Worm (Caenorhabditis elegans): ENCODE results near the gene mrp-1.

Gene mrp-1

DNA sequence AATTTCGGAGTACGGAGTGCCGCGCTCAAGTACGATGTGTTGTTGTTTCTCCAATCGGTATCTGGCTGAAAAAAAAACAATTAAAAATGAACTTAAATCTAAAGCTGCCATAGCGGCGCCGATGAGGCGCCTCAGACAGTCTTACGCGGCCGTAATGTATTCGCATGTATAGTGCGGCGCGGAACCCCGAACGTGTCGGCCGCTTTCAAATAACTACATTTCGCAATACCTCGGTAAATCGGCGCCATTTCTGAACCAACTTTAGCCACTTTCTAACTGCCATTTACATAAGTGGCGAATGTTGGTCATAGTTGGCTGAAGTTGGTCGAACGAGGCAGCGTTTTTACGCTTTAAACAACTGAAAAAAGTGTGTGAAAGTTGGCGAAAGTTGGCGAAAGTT lies 25.1 kb upstream of the mrp-1 start:
- peak; percentile 58 for TF ChIP-seq snpc-4 (tag; optimal IDR thresholded peaks at IDR 0.05)
- TF ChIP-seq ets-5 (GFP tag; IDR thresholded peaks at IDR 0.05), result no peak

DNA sequence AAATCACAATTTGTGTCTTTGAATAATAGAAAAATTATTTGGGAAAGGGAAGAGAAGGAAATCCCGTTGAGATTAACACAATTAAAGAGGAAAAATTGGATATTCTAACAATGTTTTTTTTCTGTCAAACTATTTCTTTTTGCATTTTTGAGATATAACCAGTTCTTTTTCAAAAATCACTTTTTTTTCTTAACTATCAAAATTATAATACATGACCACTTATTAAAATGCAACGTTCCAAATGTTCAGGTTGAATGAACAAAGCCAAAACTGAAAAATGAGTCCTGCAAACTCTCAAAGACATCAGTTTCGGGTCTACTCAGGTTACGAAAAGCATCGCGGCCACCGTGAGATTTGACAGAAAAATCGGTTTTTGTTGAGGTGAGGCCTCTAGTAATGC lies 21.9 kb upstream of the mrp-1 start:
- TF ChIP-seq nhr-237 (tag; optimal IDR thresholded peaks at IDR 0.05) (no peak), aly-2 (tag; optimal IDR thresholded peaks at IDR 0.05) (no peak), hlh-17 (GFP tag; optimal IDR thresholded peaks at IDR 0.05; ENCODE audit: borderline replicate concordance) (no peak), nhr-85 (tag) (no peak), egl-27 (tag; optimal IDR thresholded peaks at IDR 0.05) (no peak), ceh-90 (tag; optimal IDR thresholded peaks at IDR 0.05) (no peak), ces-1 (GFP tag; optimal IDR thresholded peaks at IDR 0.05) (no peak), lin-39 (tag; optimal IDR thresholded peaks at IDR 0.05) (no peak), nhr-71 (tag; optimal IDR thresholded peaks at IDR 0.05) (no peak), sptf-1 (tag; optimal IDR thresholded peaks at IDR 0.05) (no peak), Y116A8C.19 (tag; optimal IDR thresholded peaks at IDR 0.05; ENCODE audit: borderline replicate concordance) (no peak), efl-3 (GFP tag; optimal IDR thresholded peaks at IDR 0.05) (no peak)

DNA sequence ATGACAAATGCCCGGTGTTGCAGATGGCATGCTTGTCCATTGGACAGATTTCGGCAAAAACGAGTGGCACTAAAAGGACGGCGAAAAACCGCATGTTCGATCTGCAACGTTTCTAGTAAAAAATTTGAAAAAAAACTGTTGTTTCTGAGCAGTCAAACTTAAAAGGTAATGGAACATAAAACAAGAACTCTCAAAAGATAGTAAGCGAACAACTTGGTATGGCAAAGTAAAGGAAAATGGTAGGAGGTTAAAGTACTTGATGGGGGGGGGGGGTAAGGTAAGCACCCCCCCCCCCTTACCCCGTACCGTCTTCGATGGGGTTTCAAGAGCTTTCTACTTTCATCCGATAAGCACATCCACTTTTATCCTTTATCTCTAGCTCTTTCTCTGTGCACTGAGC lies 20.7 kb upstream of the mrp-1 start, which contains the start of gene F13C5.5:
F13C5.5 (minus strand) TSS at position 101 of the 400 bp plus-strand sequence.
- TF ChIP-seq nhr-77 (tag; optimal IDR thresholded peaks at IDR 0.05), result peak; percentile 1
- TF ChIP-seq pax-3 (tag; optimal IDR thresholded peaks at IDR 0.05), result no peak

DNA sequence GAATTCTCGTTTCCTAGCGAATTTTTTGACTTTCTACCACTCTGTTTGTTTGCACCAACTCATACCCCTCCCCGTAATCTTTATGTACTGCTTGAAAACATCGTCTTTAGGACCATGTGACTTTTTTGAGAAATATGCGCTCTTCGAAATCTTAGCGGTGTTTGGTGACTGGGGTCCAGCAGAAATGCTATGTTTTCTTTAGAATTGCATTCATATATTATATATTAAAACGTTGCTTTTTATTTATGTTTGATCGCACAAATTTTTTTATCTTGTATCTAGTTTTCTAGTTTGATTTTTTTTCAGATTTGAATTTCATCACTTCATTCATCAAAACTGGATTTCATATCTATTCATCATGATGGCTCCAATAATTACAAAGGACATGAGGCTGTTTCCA lies 14.2 kb upstream of the mrp-1 start, which contains the start of gene F13C5.1:
F13C5.1 (plus strand) TSS at position 301 of the 400 bp plus-strand sequence.
- TF ChIP-seq mep-1 (tag; optimal IDR thresholded peaks at IDR 0.05), result peak; percentile 19
- no peak for TF ChIP-seq lir-3 (tag; optimal IDR thresholded peaks at IDR 0.05; ENCODE audit: poor library complexity)
- no peak for TF ChIP-seq nhr-85 (tag)
- TF ChIP-seq ztf-11 (tag; optimal IDR thresholded peaks at IDR 0.05), result no peak
- no peak for TF ChIP-seq fos-1 (tag; optimal IDR thresholded peaks at IDR 0.05)
- TF ChIP-seq nhr-90 (tag; optimal IDR thresholded peaks at IDR 0.05; ENCODE audit: poor library complexity), result no peak
- TF ChIP-seq hlh-17 (GFP tag; optimal IDR thresholded peaks at IDR 0.05; ENCODE audit: borderline replicate concordance), result no peak
- no peak for TF ChIP-seq unc-86 (tag; optimal IDR thresholded peaks at IDR 0.05)

DNA sequence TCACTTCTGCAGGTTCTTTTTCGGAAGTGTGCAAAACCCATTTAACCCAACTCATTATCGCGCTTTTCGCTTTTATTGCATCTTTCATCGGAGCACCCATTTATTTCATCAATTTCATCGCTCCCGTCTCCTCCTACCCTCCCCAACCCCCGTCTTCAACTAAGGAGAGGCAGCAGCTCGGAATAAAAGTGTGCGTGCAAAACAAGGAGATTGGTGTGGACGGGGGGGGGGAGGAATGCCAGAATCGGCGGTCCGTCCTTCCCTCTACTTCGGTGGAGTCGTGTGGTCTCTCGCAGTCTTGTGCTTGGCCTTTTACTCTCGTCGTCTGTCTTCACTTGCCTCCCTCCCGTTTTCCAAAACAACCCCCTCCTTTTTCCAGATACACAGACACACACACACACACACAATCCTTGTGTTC lies 13.7 kb upstream of the mrp-1 start:
- TF ChIP-seq Y116A8C.19 (tag; optimal IDR thresholded peaks at IDR 0.05; ENCODE audit: borderline replicate concordance), result no peak
- TF ChIP-seq vab-15 (tag; optimal IDR thresholded peaks at IDR 0.05), result no peak
- 0 out of 2 replicates have a peak, but pooled peaks have one; percentile 19 for TF ChIP-seq mab-9 (GFP tag; IDR thresholded peaks at IDR 0.05)
- TF ChIP-seq nhr-77 (tag; optimal IDR thresholded peaks at IDR 0.05), result no peak
- TF ChIP-seq mef-2 (tag; optimal IDR thresholded peaks at IDR 0.05), result no peak
- peak; percentile 27 for TF ChIP-seq egl-13 (tag; optimal IDR thresholded peaks at IDR 0.05)
- no peak for TF ChIP-seq nhr-90 (tag; optimal IDR thresholded peaks at IDR 0.05; ENCODE audit: poor library complexity)
- TF ChIP-seq xbp-1 (tag; optimal IDR thresholded peaks at IDR 0.05), result no peak
- no peak for TF ChIP-seq ama-1 (optimal IDR thresholded peaks at IDR 0.05)
- TF ChIP-seq nhr-11 (tag; optimal IDR thresholded peaks at IDR 0.05), result no peak
- TF ChIP-seq irx-1 (tag; optimal IDR thresholded peaks at IDR 0.05), result no peak
- TF ChIP-seq ceh-82 (tag; optimal IDR thresholded peaks at IDR 0.05), result peak in 2 of 3 experiments; percentile 8 to 78
- peak in 1 of 3 experiments; percentile 12 for TF ChIP-seq dpl-1 (GFP tag; optimal IDR thresholded peaks at IDR 0.05)
- TF ChIP-seq dsc-1 (tag; optimal IDR thresholded peaks at IDR 0.05), result no peak
- no peak for TF ChIP-seq efl-3 (GFP tag; optimal IDR thresholded peaks at IDR 0.05)
- no peak for TF ChIP-seq sptf-1 (tag; optimal IDR thresholded peaks at IDR 0.05)
- no peak for TF ChIP-seq ceh-8 (GFP tag; optimal IDR thresholded peaks at IDR 0.05)
- TF ChIP-seq lin-14 (GFP tag; optimal IDR thresholded peaks at IDR 0.05), result peak; percentile 90
- TF ChIP-seq fkh-4 (tag; optimal IDR thresholded peaks at IDR 0.05; ENCODE audit: borderline replicate concordance), result no peak
- no peak for TF ChIP-seq mdl-1 (tag; optimal IDR thresholded peaks at IDR 0.05)
- TF ChIP-seq ztf-11 (tag; optimal IDR thresholded peaks at IDR 0.05), result peak in 1 of 2 experiments; percentile 1
- TF ChIP-seq elt-2 (tag; optimal IDR thresholded peaks at IDR 0.05), result no peak
- TF ChIP-seq fos-1 (tag; optimal IDR thresholded peaks at IDR 0.05), result no peak
- TF ChIP-seq snu-23 (GFP tag; optimal IDR thresholded peaks at IDR 0.05), result peak; percentile 11
- TF ChIP-seq lin-13 (GFP tag; optimal IDR thresholded peaks at IDR 0.05), result no peak
- peak; percentile 48 for TF ChIP-seq unc-86 (tag; optimal IDR thresholded peaks at IDR 0.05)
- TF ChIP-seq unc-30 (tag; optimal IDR thresholded peaks at IDR 0.05), result no peak
- no peak for TF ChIP-seq sox-4 (tag; optimal IDR thresholded peaks at IDR 0.05)
- no peak for TF ChIP-seq elt-3 (tag; optimal IDR thresholded peaks at IDR 0.05)
- no peak for TF ChIP-seq tlp-1 (tag; optimal IDR thresholded peaks at IDR 0.05)

All from whole organism, L1 larva.